Fruit fly (Drosophila melanogaster): ENCODE results near the gene CG6999.

DNA sequence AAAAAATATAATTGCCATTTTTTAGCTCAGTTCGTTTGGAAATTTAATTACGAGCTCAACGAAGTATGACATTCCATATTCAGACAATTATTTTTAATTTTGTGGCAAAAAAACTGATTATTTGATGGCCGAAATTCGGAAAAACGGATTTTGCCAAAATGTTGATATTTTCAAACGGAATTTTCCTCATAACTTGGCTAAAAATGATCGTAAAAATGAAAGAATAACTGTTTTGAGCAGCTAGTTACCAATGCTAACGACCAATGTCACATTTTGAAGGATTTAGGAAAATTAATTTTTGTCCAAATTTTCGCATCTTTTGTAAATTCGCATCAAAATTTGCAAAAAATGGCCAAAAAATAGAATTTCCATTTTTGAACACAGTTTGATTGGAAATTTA, 4.9 kb downstream of the CG6999 start:
- TF ChIP-seq toe (GFP tag; optimal IDR thresholded peaks at IDR 0.05) (no peak), CG5204 (GFP tag; optimal IDR thresholded peaks at IDR 0.05) (no peak), Mnt (GFP tag; optimal IDR thresholded peaks at IDR 0.05) (no peak), kay (GFP tag; ENCODE audit: borderline replicate concordance) (no peak), CG7101 (tag; optimal IDR thresholded peaks at IDR 0.05) (no peak), CG33017 (tag; optimal IDR thresholded peaks at IDR 0.05) (no peak), CG11617 (GFP tag; optimal IDR thresholded peaks at IDR 0.05) (no peak)
